Worm (Caenorhabditis elegans) whole organism, L4 larva: ENCODE data around the gene cnd-1.

Experiments used
- F10B5.3 ChIP-seq: sonication (generic microtip); optimal IDR thresholded peaks from 2 replicates; lab custom pipeline; 2016; ENCODE audit warnings: mild to moderate bottlenecking, missing genetic modification characterization, missing compliant biosample characterization
- F49E8.2 ChIP-seq: sonication (generic microtip); optimal IDR thresholded peaks from 2 replicates; lab custom pipeline; 2016; ENCODE audit warnings: missing compliant biosample characterization, mild to moderate bottlenecking, missing genetic modification characterization, borderline replicate concordance
- T20F7.1 ChIP-seq: fragments of 200-800 bp; sonication (Bioruptor generic); optimal IDR thresholded peaks from 2 replicates; lab custom pipeline; 2018; ENCODE audit warnings: mild to moderate bottlenecking, missing genetic modification characterization, missing compliant biosample characterization
- T26A8.4 ChIP-seq: fragments of 200-800 bp; sonication (Bioruptor generic); IDR thresholded peaks from 2 replicates; pipeline ENCODE4 v1.3.6; 2022; ENCODE audit warnings: missing genetic modification characterization, missing compliant biosample characterization
- Y48G9A.11 ChIP-seq: fragments of 200-800 bp; sonication (Bioruptor generic); IDR thresholded peaks from 2 replicates; pipeline ENCODE4 v1.3.6; 2022; ENCODE audit warnings: missing genetic modification reagents, missing genetic modification characterization, missing compliant biosample characterization
- Y5F2A.4 ChIP-seq: fragments of 200-800 bp; sonication (Bioruptor generic); optimal IDR thresholded peaks from 2 replicates; lab custom pipeline; 2018; ENCODE audit warnings: mild to moderate bottlenecking, missing genetic modification characterization, missing compliant biosample characterization
- Y75B8A.6 ChIP-seq: fragments of 200-800 bp; sonication (Bioruptor generic); IDR thresholded peaks from 2 replicates; pipeline ENCODE4 v1.3.6; 2022; ENCODE audit warnings: missing genetic modification reagents, missing genetic modification characterization, missing compliant biosample characterization
- aha-1 ChIP-seq: fragments of 150-350 bp; peaks from one replicate; lab custom pipeline; 2014; ENCODE audit warnings: missing biosample characterization, missing genetic modification characterization
- ama-1 ChIP-seq: fragments of 150-350 bp; optimal IDR thresholded peaks from 2 replicates; lab custom pipeline; 2014; ENCODE audit warnings: inconsistent platforms, mixed read lengths
- attf-4 ChIP-seq: sonication (generic microtip); optimal IDR thresholded peaks from 3 replicates; lab custom pipeline; 2017; ENCODE audit warnings: missing biosample characterization, missing genetic modification characterization
- ceh-62 ChIP-seq: sonication (generic microtip); optimal IDR thresholded peaks from 2 replicates; lab custom pipeline; 2017; ENCODE audit warnings: missing biosample characterization, missing genetic modification characterization
- ceh-82 ChIP-seq: sonication (generic microtip); optimal IDR thresholded peaks from 2 replicates; lab custom pipeline; 2017; ENCODE audit warnings: missing biosample characterization, missing genetic modification characterization
- daf-16 ChIP-seq, 3 experiments: sonication (generic microtip); optimal IDR thresholded peaks; 2 replicates each; lab custom pipeline; 2016 to 2017; ENCODE audit warnings: missing genetic modification characterization in 3 of 3, missing genetic modification reagents in 3 of 3, mild to moderate bottlenecking in 2 of 3, missing compliant biosample characterization in 2 of 3, missing biosample characterization in 1 of 3, moderate library complexity in 1 of 3
- daf-19 ChIP-seq: fragments of 200-800 bp; sonication (Bioruptor generic); conservative IDR thresholded peaks from 2 replicates; pipeline ENCODE4 v1.3.6; 2022; ENCODE audit warnings: missing genetic modification characterization, missing compliant biosample characterization
- dmd-6 ChIP-seq: fragments of 200-800 bp; sonication (Bioruptor generic); IDR thresholded peaks from 2 replicates; pipeline ENCODE4 v1.3.6; 2022; ENCODE audit warnings: missing genetic modification reagents, missing genetic modification characterization, missing compliant biosample characterization
- dmd-9 ChIP-seq: fragments of 200-800 bp; sonication (Bioruptor generic); IDR thresholded peaks from 2 replicates; pipeline ENCODE4 v1.3.6; 2022; ENCODE audit warnings: missing genetic modification reagents, missing genetic modification characterization, missing compliant biosample characterization
- dve-1 ChIP-seq: sonication (generic microtip); optimal IDR thresholded peaks from 2 replicates; lab custom pipeline; 2017; ENCODE audit warnings: antibody characterized with exemption, mild to moderate bottlenecking, missing genetic modification characterization, missing compliant biosample characterization; ENCODE audit not compliant: insufficient read depth
- hif-1 ChIP-seq, 2 experiments: sonication (generic microtip); optimal IDR thresholded peaks; 2 replicates each; lab custom pipeline; 2016 to 2017; ENCODE audit warnings: missing compliant biosample characterization in 2 of 2, missing genetic modification characterization in 2 of 2, missing genetic modification reagents in 2 of 2, missing genotype in 2 of 2, mild to moderate bottlenecking in 1 of 2
- hlh-11 ChIP-seq: fragments of 200-800 bp; sonication (Bioruptor generic); optimal IDR thresholded peaks from 2 replicates; lab custom pipeline; 2018; ENCODE audit warnings: mild to moderate bottlenecking, missing genetic modification characterization, missing compliant biosample characterization
- hlh-30 ChIP-seq: sonication (generic microtip); optimal IDR thresholded peaks from 2 replicates; lab custom pipeline; 2017; ENCODE audit warnings: antibody characterized with exemption, mild to moderate bottlenecking, missing genetic modification characterization, missing compliant biosample characterization; ENCODE audit not compliant: insufficient read depth
- hmg-1.1 ChIP-seq: fragments of 200-800 bp; sonication (Bioruptor generic); IDR thresholded peaks from 2 replicates; pipeline ENCODE4 v1.3.6; 2022; ENCODE audit warnings: missing genetic modification reagents, missing genetic modification characterization, missing compliant biosample characterization
- jun-1 ChIP-seq: fragments of 150-350 bp; optimal IDR thresholded peaks from 2 replicates; lab custom pipeline; 2014; ENCODE audit warnings: missing biosample characterization, missing genetic modification reagents, missing genetic modification characterization
- lim-7 ChIP-seq: fragments of 200-800 bp; sonication (Bioruptor generic); IDR thresholded peaks from 2 replicates; pipeline ENCODE4 v1.3.6; 2022; ENCODE audit warnings: missing genetic modification characterization, missing compliant biosample characterization
- lin-1 ChIP-seq: fragments of 200-800 bp; sonication (Bioruptor generic); IDR thresholded peaks from 2 replicates; pipeline ENCODE4 v1.3.6; 2022; ENCODE audit warnings: missing genetic modification reagents, missing genetic modification characterization, missing compliant biosample characterization
- lin-38 ChIP-seq: fragments of 200-800 bp; sonication (Bioruptor generic); IDR thresholded peaks from 2 replicates; pipeline ENCODE4 v1.3.6; 2022; ENCODE audit warnings: missing genetic modification reagents, missing genetic modification characterization, missing compliant biosample characterization
- lir-3 ChIP-seq: sonication (generic microtip); optimal IDR thresholded peaks from 2 replicates; lab custom pipeline; 2016; ENCODE audit warnings: mild to moderate bottlenecking, missing genetic modification characterization, missing compliant biosample characterization
- lsy-2 ChIP-seq, 2 experiments: fragments of 150-350 bp in 1 of 2; sonication (generic microtip) in 1 of 2; optimal IDR thresholded peaks; 2 replicates each; lab custom pipeline; 2014 to 2017; ENCODE audit warnings: missing biosample characterization in 2 of 2, missing genetic modification characterization in 2 of 2
- madf-5 ChIP-seq, 2 experiments: fragments of 200-800 bp; sonication (Bioruptor generic); IDR thresholded peaks; 2 replicates each; pipeline ENCODE4 v1.3.6; 2022; ENCODE audit warnings: missing compliant biosample characterization in 2 of 2, missing genetic modification characterization in 2 of 2
- madf-9 ChIP-seq: fragments of 200-800 bp; sonication (Bioruptor generic); conservative IDR thresholded peaks from 2 replicates; pipeline ENCODE4 v1.3.6; 2022; ENCODE audit warnings: missing genetic modification reagents, missing genetic modification characterization, missing compliant biosample characterization
- mxl-3 ChIP-seq: fragments of 200-800 bp; sonication (Bioruptor generic); optimal IDR thresholded peaks from 2 replicates; lab custom pipeline; 2018; ENCODE audit warnings: mild to moderate bottlenecking, missing genetic modification characterization, missing compliant biosample characterization
- nhr-10 ChIP-seq: fragments of 150-350 bp; optimal IDR thresholded peaks from 2 replicates; lab custom pipeline; 2014; ENCODE audit warnings: missing biosample characterization, missing genetic modification characterization
- nhr-25 ChIP-seq: sonication (generic microtip); optimal IDR thresholded peaks from 2 replicates; lab custom pipeline; 2017; ENCODE audit warnings: missing genetic modification characterization, mild to moderate bottlenecking, missing compliant biosample characterization, antibody characterized with exemption, moderate library complexity, borderline replicate concordance; ENCODE audit not compliant: insufficient read depth
- nhr-41 ChIP-seq: fragments of 200-800 bp; sonication (Bioruptor generic); IDR thresholded peaks from 2 replicates; pipeline ENCODE4 v1.3.6; 2022; ENCODE audit warnings: missing genetic modification reagents, missing genetic modification characterization, missing compliant biosample characterization
- nhr-42 ChIP-seq: fragments of 200-800 bp; sonication (Bioruptor generic); IDR thresholded peaks from 2 replicates; pipeline ENCODE4 v1.3.6; 2022; ENCODE audit warnings: missing genetic modification characterization, missing compliant biosample characterization
- nhr-77 ChIP-seq: fragments of 150-350 bp; optimal IDR thresholded peaks from 2 replicates; lab custom pipeline; 2014; ENCODE audit warnings: missing biosample characterization, missing genetic modification characterization
- pha-4 ChIP-seq, 2 experiments: fragments of 150-350 bp in 1 of 2; fragments of 200-800 bp in 1 of 2; sonication (Bioruptor generic) in 1 of 2; IDR thresholded peaks in 1 of 2; optimal IDR thresholded peaks in 1 of 2; 2 replicates each; pipeline versions ENCODE4 v1.3.6 to Lab custom; 2014 to 2022; ENCODE audit warnings: missing genetic modification characterization in 2 of 2, missing genetic modification reagents in 2 of 2, missing biosample characterization in 1 of 2, missing compliant biosample characterization in 1 of 2
- rbr-2 ChIP-seq: sonication (generic microtip); optimal IDR thresholded peaks from 2 replicates; lab custom pipeline; 2016; ENCODE audit warnings: missing genotype, missing genetic modification characterization, missing compliant biosample characterization
- saeg-2 ChIP-seq: fragments of 200-800 bp; sonication (Bioruptor generic); IDR thresholded peaks from 2 replicates; pipeline ENCODE4 v1.3.6; 2022; ENCODE audit warnings: missing genetic modification reagents, missing genetic modification characterization, missing compliant biosample characterization
- spr-1 ChIP-seq: sonication (generic microtip); optimal IDR thresholded peaks from 2 replicates; lab custom pipeline; 2016; ENCODE audit warnings: mild to moderate bottlenecking, missing genetic modification characterization, missing compliant biosample characterization
- spr-3 ChIP-seq: fragments of 200-800 bp; sonication (Bioruptor generic); optimal IDR thresholded peaks from 2 replicates; lab custom pipeline; 2018; ENCODE audit warnings: mild to moderate bottlenecking, missing genetic modification characterization, missing compliant biosample characterization
- zfp-3 ChIP-seq: fragments of 200-800 bp; sonication (Bioruptor generic); conservative IDR thresholded peaks from 2 replicates; pipeline ENCODE4 v1.3.6; 2022; ENCODE audit warnings: missing genetic modification reagents, missing genetic modification characterization, missing compliant biosample characterization
- zip-11 ChIP-seq: fragments of 200-800 bp; sonication (Bioruptor generic); IDR thresholded peaks from 2 replicates; pipeline ENCODE4 v1.3.6; 2022; ENCODE audit warnings: missing genetic modification characterization, missing compliant biosample characterization

cnd-1 gene

ce11 chrIII:5274250-5274649, 29.8 kb upstream of the cnd-1 start:
- TF ChIP-seq mxl-3 (GFP tag; lab: Kevin White, UChicago): no peak
- TF ChIP-seq zfp-3 (GFP tag; lab: Robert Waterston, UW): 0 out of 2 replicates have a peak, but pooled peaks have one; percentile 27
- 0 out of 2 replicates have a peak, but pooled peaks have one; percentile 27 for TF ChIP-seq T26A8.4 (GFP tag; lab: Robert Waterston, UW)

- TF ChIP-seq lin-38 (peak; percentile 54), hif-1 (tag; optimal IDR thresholded peaks at IDR 0.05; lab: Kevin White, UChicago) (no peak), jun-1 (tag; lab: Kevin White, UChicago) (no peak), saeg-2 (no peak), F10B5.3 (no peak), dmd-9 (GFP tag; lab: Robert Waterston, UW) (no peak), nhr-25 (tag; lab: Kevin White, UChicago) (no peak), lir-3 (tag; lab: Kevin White, UChicago) (no peak), dve-1 (tag; lab: Kevin White, UChicago) (peak; percentile 11), spr-3 (peak; percentile 10), nhr-77 (tag; lab: Kevin White, UChicago) (no peak), zip-11 (GFP tag; lab: Robert Waterston, UW) (no peak), hmg-1.1 (GFP tag; lab: Robert Waterston, UW) (0 out of 2 replicates have a peak, but pooled peaks have one; percentile 21), daf-19 (GFP tag; lab: Robert Waterston, UW) (no peak), Y5F2A.4 (GFP tag; lab: Kevin White, UChicago) (no peak), spr-1 (tag; lab: Kevin White, UChicago) (no peak), ceh-82 (tag; lab: Kevin White, UChicago) (no peak), hlh-30 (tag; lab: Kevin White, UChicago) (no peak), dmd-6 (0 out of 2 replicates have a peak, but pooled peaks have one; percentile 6), hlh-11 (no peak), F49E8.2 (tag; lab: Kevin White, UChicago) (peak; percentile 81), attf-4 (tag; lab: Kevin White, UChicago) (no peak), ceh-62 (no peak), lsy-2 (tag; optimal IDR thresholded peaks at IDR 0.05; lab: Kevin White, UChicago) (peak in 1 of 2 experiments; percentile 49), T20F7.1 (peak; percentile 3), nhr-41 (GFP tag; lab: Robert Waterston, UW) (no peak), Y75B8A.6 (peak; percentile 54; the same call in 1 of the 2 replicates), lim-7 (no peak), ama-1 (lab: Kevin White, UChicago) (peak; percentile 9), madf-9 (GFP tag; lab: Robert Waterston, UW) (no peak), daf-16 (GFP tag; optimal IDR thresholded peaks at IDR 0.05; lab: Kevin White, UChicago) (no peak), daf-16 (tag; optimal IDR thresholded peaks at IDR 0.05; lab: Kevin White, UChicago) (peak; percentile 0), rbr-2 (tag; lab: Kevin White, UChicago) (no peak), pha-4 (GFP tag; IDR thresholded peaks at IDR 0.05; lab: Robert Waterston, UW) (peak; percentile 43; the same call in 1 of the 2 replicates), pha-4 (tag; optimal IDR thresholded peaks at IDR 0.05; lab: Kevin White, UChicago) (no peak), nhr-42 (GFP tag; lab: Robert Waterston, UW) (no peak), Y48G9A.11 (GFP tag; lab: Robert Waterston, UW) (peak; percentile 65; the same call in 1 of the 2 replicates), T26A8.4 (GFP tag; lab: Robert Waterston, UW) (peak; percentile 62; the same call in 1 of the 2 replicates), lin-1 (GFP tag; lab: Robert Waterston, UW) (0 out of 2 replicates have a peak, but pooled peaks have one; percentile 36), madf-5 (GFP tag; IDR thresholded peaks at IDR 0.05; lab: Robert Waterston, UW) (no peak), aha-1 (peak; percentile 19), nhr-10 (tag; lab: Kevin White, UChicago) (no peak)
Measured at ce11 chrIII:5273396-5273857, 29.0 kb upstream of the cnd-1 start, which contains the start of gene ztf-8. Gene ztf-8, minus strand, starts transcription at chrIII:5273471.
